Worm (Caenorhabditis elegans) whole organism, L4 larva: ENCODE data around the gene crh-1.
A peak's percentile ranks its signal among the peaks of the same experiment; 100 is the strongest.

Experiments
- D1046.2 ChIP-seq: fragments of 200-800 bp; sonication (Bioruptor generic); IDR thresholded peaks from 2 replicates; pipeline ENCODE4 v1.3.6; 2022; ENCODE audit warnings: missing genetic modification characterization, missing compliant biosample characterization
- F44E2.7 ChIP-seq: fragments of 200-800 bp; sonication (Bioruptor generic); IDR thresholded peaks from 2 replicates; pipeline ENCODE4 v2.1.2; 2022; ENCODE audit warnings: missing genetic modification characterization, missing compliant biosample characterization
- R02D3.7 ChIP-seq: fragments of 150-350 bp; sonication (generic microtip); optimal IDR thresholded peaks from 3 replicates; lab custom pipeline; 2014; ENCODE audit warnings: missing biosample characterization, missing genetic modification characterization
- T26A8.4 ChIP-seq: fragments of 200-800 bp; sonication (Bioruptor generic); IDR thresholded peaks from 2 replicates; pipeline ENCODE4 v1.3.6; 2022; ENCODE audit warnings: missing genetic modification characterization, missing compliant biosample characterization
- Y105C5A.15 ChIP-seq: fragments of 200-800 bp; sonication (Bioruptor generic); IDR thresholded peaks from 2 replicates; pipeline ENCODE4 v1.3.6; 2022; ENCODE audit warnings: missing genetic modification characterization, missing compliant biosample characterization
- Y48G9A.11 ChIP-seq: fragments of 200-800 bp; sonication (Bioruptor generic); IDR thresholded peaks from 2 replicates; pipeline ENCODE4 v1.3.6; 2022; ENCODE audit warnings: missing genetic modification reagents, missing genetic modification characterization, missing compliant biosample characterization
- Y75B8A.6 ChIP-seq: fragments of 200-800 bp; sonication (Bioruptor generic); IDR thresholded peaks from 2 replicates; pipeline ENCODE4 v1.3.6; 2022; ENCODE audit warnings: missing genetic modification reagents, missing genetic modification characterization, missing compliant biosample characterization
- aha-1 ChIP-seq: fragments of 150-350 bp; peaks from one replicate; lab custom pipeline; 2014; ENCODE audit warnings: missing biosample characterization, missing genetic modification characterization
- attf-4 ChIP-seq: sonication (generic microtip); optimal IDR thresholded peaks from 3 replicates; lab custom pipeline; 2017; ENCODE audit warnings: missing biosample characterization, missing genetic modification characterization
- ceh-20 ChIP-seq: fragments of 200-800 bp; sonication (Bioruptor generic); IDR thresholded peaks from 2 replicates; pipeline ENCODE4 v1.3.6; 2022; ENCODE audit warnings: missing genetic modification reagents, missing genetic modification characterization, missing compliant biosample characterization
- ceh-28 ChIP-seq: fragments of 150-350 bp; optimal IDR thresholded peaks from 2 replicates; lab custom pipeline; 2014; ENCODE audit warnings: missing biosample characterization, missing genetic modification reagents, missing genetic modification characterization
- cey-2 ChIP-seq: sonication (generic microtip); optimal IDR thresholded peaks from 3 replicates; lab custom pipeline; 2017; ENCODE audit warnings: missing genetic modification characterization, mild to moderate bottlenecking, missing compliant biosample characterization, antibody characterized with exemption, borderline replicate concordance; ENCODE audit not compliant: insufficient read depth
- daf-16 ChIP-seq, 3 experiments: sonication (generic microtip); optimal IDR thresholded peaks; 2 replicates each; lab custom pipeline; 2016 to 2017; ENCODE audit warnings: missing genetic modification characterization in 3 of 3, missing genetic modification reagents in 3 of 3, mild to moderate bottlenecking in 2 of 3, missing compliant biosample characterization in 2 of 3, missing biosample characterization in 1 of 3, moderate library complexity in 1 of 3
- daf-19 ChIP-seq: fragments of 200-800 bp; sonication (Bioruptor generic); conservative IDR thresholded peaks from 2 replicates; pipeline ENCODE4 v1.3.6; 2022; ENCODE audit warnings: missing genetic modification characterization, missing compliant biosample characterization
- dmd-6 ChIP-seq: fragments of 200-800 bp; sonication (Bioruptor generic); IDR thresholded peaks from 2 replicates; pipeline ENCODE4 v1.3.6; 2022; ENCODE audit warnings: missing genetic modification reagents, missing genetic modification characterization, missing compliant biosample characterization
- dmd-9 ChIP-seq: fragments of 200-800 bp; sonication (Bioruptor generic); IDR thresholded peaks from 2 replicates; pipeline ENCODE4 v1.3.6; 2022; ENCODE audit warnings: missing genetic modification reagents, missing genetic modification characterization, missing compliant biosample characterization
- dpl-1 ChIP-seq: fragments of 150-350 bp; optimal IDR thresholded peaks from 2 replicates; lab custom pipeline; 2014; ENCODE audit warnings: missing biosample characterization, missing genetic modification reagents, missing genetic modification characterization
- fkh-10 ChIP-seq: fragments of 150-350 bp; optimal IDR thresholded peaks from 2 replicates; lab custom pipeline; 2014; ENCODE audit warnings: missing biosample characterization, missing genetic modification reagents, missing genetic modification characterization
- fos-1 ChIP-seq: fragments of 150-350 bp; optimal IDR thresholded peaks from 2 replicates; lab custom pipeline; 2014; ENCODE audit warnings: missing biosample characterization, missing genetic modification characterization
- hif-1 ChIP-seq, 2 experiments: sonication (generic microtip); optimal IDR thresholded peaks; 2 replicates each; lab custom pipeline; 2016 to 2017; ENCODE audit warnings: missing compliant biosample characterization in 2 of 2, missing genetic modification characterization in 2 of 2, missing genetic modification reagents in 2 of 2, missing genotype in 2 of 2, mild to moderate bottlenecking in 1 of 2
- lin-1 ChIP-seq: fragments of 200-800 bp; sonication (Bioruptor generic); IDR thresholded peaks from 2 replicates; pipeline ENCODE4 v1.3.6; 2022; ENCODE audit warnings: missing genetic modification reagents, missing genetic modification characterization, missing compliant biosample characterization
- lin-38 ChIP-seq: fragments of 200-800 bp; sonication (Bioruptor generic); IDR thresholded peaks from 2 replicates; pipeline ENCODE4 v1.3.6; 2022; ENCODE audit warnings: missing genetic modification reagents, missing genetic modification characterization, missing compliant biosample characterization
- lir-3 ChIP-seq: sonication (generic microtip); optimal IDR thresholded peaks from 2 replicates; lab custom pipeline; 2016; ENCODE audit warnings: mild to moderate bottlenecking, missing genetic modification characterization, missing compliant biosample characterization
- madf-5 ChIP-seq, 2 experiments: fragments of 200-800 bp; sonication (Bioruptor generic); IDR thresholded peaks; 2 replicates each; pipeline ENCODE4 v1.3.6; 2022; ENCODE audit warnings: missing compliant biosample characterization in 2 of 2, missing genetic modification characterization in 2 of 2
- mes-2 ChIP-seq: sonication (generic microtip); optimal IDR thresholded peaks from 2 replicates; lab custom pipeline; 2016; ENCODE audit warnings: missing genotype, mild to moderate bottlenecking, missing genetic modification characterization, missing compliant biosample characterization; ENCODE audit not compliant: poor library complexity, severe bottlenecking
- mxl-3 ChIP-seq: fragments of 200-800 bp; sonication (Bioruptor generic); optimal IDR thresholded peaks from 2 replicates; lab custom pipeline; 2018; ENCODE audit warnings: mild to moderate bottlenecking, missing genetic modification characterization, missing compliant biosample characterization
- nhr-48 ChIP-seq: sonication (generic microtip); optimal IDR thresholded peaks from 2 replicates; lab custom pipeline; 2016; ENCODE audit warnings: mild to moderate bottlenecking, missing genetic modification characterization, missing compliant biosample characterization
- php-3 ChIP-seq: fragments of 200-800 bp; sonication (Bioruptor generic); IDR thresholded peaks from 2 replicates; pipeline ENCODE4 v1.3.6; 2022; ENCODE audit warnings: missing genetic modification reagents, missing genetic modification characterization, missing compliant biosample characterization
- rbr-2 ChIP-seq: sonication (generic microtip); optimal IDR thresholded peaks from 2 replicates; lab custom pipeline; 2016; ENCODE audit warnings: missing genotype, missing genetic modification characterization, missing compliant biosample characterization
- saeg-2 ChIP-seq: fragments of 200-800 bp; sonication (Bioruptor generic); IDR thresholded peaks from 2 replicates; pipeline ENCODE4 v1.3.6; 2022; ENCODE audit warnings: missing genetic modification reagents, missing genetic modification characterization, missing compliant biosample characterization
- set-16 ChIP-seq: fragments of 200-800 bp; sonication (Bioruptor generic); IDR thresholded peaks from 2 replicates; pipeline ENCODE4 v1.3.6; 2022; ENCODE audit warnings: missing genetic modification reagents, missing genetic modification characterization, missing compliant biosample characterization
- tag-97 ChIP-seq: fragments of 200-800 bp; sonication (Bioruptor generic); IDR thresholded peaks from 2 replicates; pipeline ENCODE4 v1.3.6; 2022; ENCODE audit warnings: missing genetic modification characterization, missing compliant biosample characterization
- unc-39 ChIP-seq: sonication (generic microtip); optimal IDR thresholded peaks from 2 replicates; lab custom pipeline; 2017; ENCODE audit warnings: missing biosample characterization, missing genetic modification characterization
- unc-62 ChIP-seq, 3 experiments: fragments of 150-350 bp in 1 of 3; sonication (generic microtip); optimal IDR thresholded peaks in 2 of 3; peaks in 1 of 3; 1 replicate in 1 of 3; 2 replicates in 2 of 3; lab custom pipeline; 2014 to 2017; ENCODE audit warnings: missing biosample characterization in 3 of 3, missing genetic modification characterization in 3 of 3, missing genetic modification reagents in 3 of 3, missing genotype in 1 of 3
- zfp-3 ChIP-seq: fragments of 200-800 bp; sonication (Bioruptor generic); conservative IDR thresholded peaks from 2 replicates; pipeline ENCODE4 v1.3.6; 2022; ENCODE audit warnings: missing genetic modification reagents, missing genetic modification characterization, missing compliant biosample characterization
- zip-11 ChIP-seq: fragments of 200-800 bp; sonication (Bioruptor generic); IDR thresholded peaks from 2 replicates; pipeline ENCODE4 v1.3.6; 2022; ENCODE audit warnings: missing genetic modification characterization, missing compliant biosample characterization
- zip-2 ChIP-seq: fragments of 150-350 bp; optimal IDR thresholded peaks from 2 replicates; lab custom pipeline; 2014; ENCODE audit warnings: missing biosample characterization, missing genetic modification characterization
- ztf-7 ChIP-seq: fragments of 150-350 bp; optimal IDR thresholded peaks from 2 replicates; lab custom pipeline; 2014; ENCODE audit warnings: missing biosample characterization, missing genetic modification characterization

crh-1 gene

ce11 chrIII:11703006-11703775 lies 45.6 kb downstream of the crh-1 start (continued):
- TF ChIP-seq unc-62 (GFP tag; optimal IDR thresholded peaks at IDR 0.05 in 1 of 2; lab: Kevin White, UChicago) (peak in 1 of 2 experiments; percentile 52), unc-62 (tag; optimal IDR thresholded peaks at IDR 0.05; lab: Kevin White, UChicago) (no peak), ztf-7 (no peak)
- TF ChIP-seq, all 104 proteins: peak for 4

- TF ChIP-seq daf-19 (GFP tag; lab: Robert Waterston, UW): no peak
- TF ChIP-seq madf-5 (GFP tag; IDR thresholded peaks at IDR 0.05; lab: Robert Waterston, UW): no peak
These were observed 46.2 kb downstream of the crh-1 start, which contains the start of gene col-95 for ce11 chrIII:11703776-11704093. Gene col-95 (plus strand): TSS chrIII:11703994.

ce11 chrIII:11704377-11704978 lies 46.9 kb downstream of the crh-1 start:
- no peak for TF ChIP-seq fkh-10 (GFP tag; lab: Kevin White, UChicago)
- TF ChIP-seq T26A8.4 (GFP tag; lab: Robert Waterston, UW): no peak
- TF ChIP-seq lir-3 (tag; lab: Kevin White, UChicago): no peak
- no peak for TF ChIP-seq zip-11 (GFP tag; lab: Robert Waterston, UW)
- no peak for TF ChIP-seq zip-2
- TF ChIP-seq saeg-2 (GFP tag; lab: Robert Waterston, UW): no peak
- TF ChIP-seq set-16: peak; percentile 96
- TF ChIP-seq nhr-48 (tag; lab: Kevin White, UChicago): no peak
- TF ChIP-seq mes-2 (tag; lab: Kevin White, UChicago): no peak
- TF ChIP-seq D1046.2: no peak
- TF ChIP-seq lin-38 (GFP tag; lab: Robert Waterston, UW): no peak
- no peak for TF ChIP-seq hif-1 (tag; optimal IDR thresholded peaks at IDR 0.05; lab: Kevin White, UChicago)
- TF ChIP-seq tag-97 (GFP tag; lab: Robert Waterston, UW): no peak
- no peak for TF ChIP-seq mxl-3
- TF ChIP-seq dmd-6 (GFP tag; lab: Robert Waterston, UW): no peak
- 0 out of 4 replicates have a peak, but pooled peaks of 1 of the 2 experiments have one; percentile 10 for TF ChIP-seq madf-5 (GFP tag; IDR thresholded peaks at IDR 0.05; lab: Robert Waterston, UW)

ce11 chrIII:11705930-11706329 lies 48.4 kb downstream of the crh-1 start:
- TF ChIP-seq dmd-9 (GFP tag; lab: Robert Waterston, UW): no peak
- TF ChIP-seq attf-4 (tag; lab: Kevin White, UChicago): no peak
- TF ChIP-seq ceh-20 (GFP tag; lab: Robert Waterston, UW): 0 out of 2 replicates have a peak, but pooled peaks have one; percentile 42
- no peak for TF ChIP-seq hif-1 (tag; optimal IDR thresholded peaks at IDR 0.05; lab: Kevin White, UChicago)
- TF ChIP-seq cey-2: no peak
- TF ChIP-seq rbr-2: no peak
- TF ChIP-seq unc-39: no peak
- no peak for TF ChIP-seq R02D3.7
- TF ChIP-seq set-16: peak; percentile 98
- TF ChIP-seq mes-2 (tag; lab: Kevin White, UChicago): peak; percentile 19
- TF ChIP-seq Y48G9A.11: 0 out of 2 replicates have a peak, but pooled peaks have one; percentile 17
- TF ChIP-seq daf-19 (GFP tag; lab: Robert Waterston, UW): no peak
- no peak for TF ChIP-seq dpl-1
- no peak for TF ChIP-seq daf-16 (GFP tag; optimal IDR thresholded peaks at IDR 0.05; lab: Kevin White, UChicago)
- TF ChIP-seq daf-16 (tag; optimal IDR thresholded peaks at IDR 0.05; lab: Kevin White, UChicago): no peak
- TF ChIP-seq Y105C5A.15: no peak
- TF ChIP-seq unc-62 (GFP tag; optimal IDR thresholded peaks at IDR 0.05 in 1 of 2; lab: Kevin White, UChicago): no peak
- no peak for TF ChIP-seq unc-62 (tag; optimal IDR thresholded peaks at IDR 0.05; lab: Kevin White, UChicago)
- TF ChIP-seq zfp-3: no peak
- TF ChIP-seq D1046.2: no peak
- no peak for TF ChIP-seq lin-1
- TF ChIP-seq aha-1 (tag; lab: Kevin White, UChicago): peak; percentile 21
- no peak for TF ChIP-seq ceh-28
- TF ChIP-seq Y75B8A.6 (GFP tag; lab: Robert Waterston, UW): no peak
- no peak for TF ChIP-seq php-3 (GFP tag; lab: Robert Waterston, UW)
- peak in 1 of 2 experiments; percentile 30; a peak in 1 of 4 replicates for TF ChIP-seq madf-5 (GFP tag; IDR thresholded peaks at IDR 0.05; lab: Robert Waterston, UW)
- TF ChIP-seq fos-1: no peak
- no peak for TF ChIP-seq F44E2.7 (GFP tag; lab: Robert Waterston, UW)
